Worm (Caenorhabditis elegans) whole organism, L1 larva: ENCODE results near the gene ZK1010.4.

Experiments used
- C04F5.9 ChIP-seq: sonication (generic microtip); optimal IDR thresholded peaks from 2 replicates; lab custom pipeline; 2016; ENCODE audit warnings: missing genetic modification characterization, missing compliant biosample characterization
- C16A3.4 ChIP-seq: fragments of 150-350 bp; optimal IDR thresholded peaks from 2 replicates; lab custom pipeline; 2014; ENCODE audit warnings: missing biosample characterization, missing genetic modification characterization
- C34B4.2 ChIP-seq: sonication (generic microtip); optimal IDR thresholded peaks from 2 replicates; lab custom pipeline; 2017; ENCODE audit warnings: mild to moderate bottlenecking, missing genetic modification characterization, missing compliant biosample characterization
- F16B12.6 ChIP-seq: fragments of 150-350 bp; optimal IDR thresholded peaks from 2 replicates; lab custom pipeline; 2014; ENCODE audit warnings: missing biosample characterization, missing genetic modification characterization
- aha-1 ChIP-seq: fragments of 150-350 bp; optimal IDR thresholded peaks from 2 replicates; lab custom pipeline; 2014; ENCODE audit warnings: missing biosample characterization, missing genetic modification characterization
- ceh-63 ChIP-seq: fragments of 200-800 bp; sonication (Bioruptor generic); optimal IDR thresholded peaks from 2 replicates; lab custom pipeline; 2018; ENCODE audit warnings: mild to moderate bottlenecking, missing genetic modification characterization, missing compliant biosample characterization
- ceh-82 ChIP-seq, 3 experiments: fragments of 150-350 bp in 1 of 3; sonication (generic microtip) in 2 of 3; optimal IDR thresholded peaks; 2 replicates each; lab custom pipeline; 2014 to 2017; ENCODE audit warnings: missing biosample characterization in 3 of 3, missing genetic modification characterization in 3 of 3
- ces-1 ChIP-seq: fragments of 150-350 bp; optimal IDR thresholded peaks from 2 replicates; lab custom pipeline; 2014; ENCODE audit warnings: missing biosample characterization, missing genetic modification reagents, missing genetic modification characterization
- efl-1 ChIP-seq, 4 experiments: fragments of 150-350 bp; optimal IDR thresholded peaks in 3 of 4; peaks in 1 of 4; 1 replicate in 1 of 4; 2 replicates in 3 of 4; lab custom pipeline; 2014; ENCODE audit warnings: missing biosample characterization in 2 of 4, missing genetic modification characterization in 2 of 4, missing genetic modification reagents in 2 of 4
- efl-3 ChIP-seq: fragments of 200-800 bp; sonication (Bioruptor generic); optimal IDR thresholded peaks from 2 replicates; lab custom pipeline; 2018; ENCODE audit warnings: mild to moderate bottlenecking, missing genetic modification characterization, missing compliant biosample characterization
- elt-2 ChIP-seq: sonication (generic microtip); optimal IDR thresholded peaks from 2 replicates; lab custom pipeline; 2016; ENCODE audit warnings: missing genetic modification characterization, mild to moderate bottlenecking, inconsistent platforms, missing compliant biosample characterization, missing genetic modification reagents
- elt-3 ChIP-seq, 6 experiments: fragments of 150-350 bp in 1 of 6; sonication (generic microtip); optimal IDR thresholded peaks; 2 replicates each; lab custom pipeline; 2017 to 2018; ENCODE audit warnings: missing biosample characterization in 6 of 6, missing genetic modification characterization in 6 of 6, inconsistent platforms in 1 of 6
- ets-5 ChIP-seq: fragments of 200-800 bp; sonication (Bioruptor generic); IDR thresholded peaks from 2 replicates; pipeline ENCODE4 v1.3.6; 2022; ENCODE audit warnings: missing genetic modification characterization, missing compliant biosample characterization
- fos-1 ChIP-seq: fragments of 150-350 bp; optimal IDR thresholded peaks from 2 replicates; lab custom pipeline; 2014; ENCODE audit warnings: missing biosample characterization, missing genetic modification characterization
- hpl-2 ChIP-seq: fragments of 150-350 bp; optimal IDR thresholded peaks from 2 replicates; lab custom pipeline; 2014; ENCODE audit warnings: missing biosample characterization, missing genetic modification reagents, missing genetic modification characterization
- irx-1 ChIP-seq: sonication (generic microtip); optimal IDR thresholded peaks from 2 replicates; lab custom pipeline; 2016; ENCODE audit warnings: missing genetic modification characterization, missing compliant biosample characterization
- isw-1 ChIP-seq: fragments of 200-800 bp; sonication (Bioruptor generic); IDR thresholded peaks from 2 replicates; pipeline ENCODE4 v1.3.6; 2022; ENCODE audit warnings: missing genetic modification characterization, missing compliant biosample characterization
- jun-1 ChIP-seq: fragments of 150-350 bp; optimal IDR thresholded peaks from 2 replicates; lab custom pipeline; 2014; ENCODE audit warnings: missing biosample characterization, missing genetic modification reagents, missing genetic modification characterization
- lin-14 ChIP-seq: fragments of 200-800 bp; sonication (Bioruptor generic); optimal IDR thresholded peaks from 2 replicates; lab custom pipeline; 2018; ENCODE audit warnings: mild to moderate bottlenecking, missing genetic modification characterization, moderate library complexity, missing compliant biosample characterization
- lin-15B ChIP-seq: fragments of 150-350 bp; sonication (generic microtip); optimal IDR thresholded peaks from 3 replicates; lab custom pipeline; 2014; ENCODE audit warnings: missing biosample characterization, missing genetic modification characterization
- lin-35 ChIP-seq, 2 experiments: fragments of 150-350 bp; optimal IDR thresholded peaks; 2 replicates each; lab custom pipeline; 2014; ENCODE audit warnings: missing biosample characterization in 2 of 2, missing genetic modification characterization in 2 of 2, missing genetic modification reagents in 2 of 2
- lsy-2 ChIP-seq, 2 experiments: fragments of 150-350 bp; optimal IDR thresholded peaks; 2 replicates each; lab custom pipeline; 2014; ENCODE audit warnings: missing biosample characterization in 2 of 2, missing genetic modification characterization in 2 of 2
- mdl-1 ChIP-seq, 2 experiments: fragments of 150-350 bp; optimal IDR thresholded peaks; 2 replicates each; lab custom pipeline; 2014 to 2017; ENCODE audit warnings: missing biosample characterization in 2 of 2, missing genetic modification characterization in 2 of 2, inconsistent platforms in 1 of 2
- mef-2 ChIP-seq: fragments of 150-350 bp; optimal IDR thresholded peaks from 2 replicates; lab custom pipeline; 2014; ENCODE audit warnings: missing biosample characterization, missing genetic modification characterization
- nhr-19 ChIP-seq: fragments of 200-800 bp; sonication (Bioruptor generic); conservative IDR thresholded peaks from 2 replicates; pipeline ENCODE4 v1.3.6; 2022; ENCODE audit warnings: missing genetic modification characterization, missing compliant biosample characterization
- nhr-237 ChIP-seq: fragments of 150-350 bp; optimal IDR thresholded peaks from 2 replicates; lab custom pipeline; 2014; ENCODE audit warnings: missing biosample characterization, missing genetic modification characterization
- nhr-47 ChIP-seq: sonication (generic microtip); optimal IDR thresholded peaks from 2 replicates; lab custom pipeline; 2016; ENCODE audit warnings: mild to moderate bottlenecking, missing genetic modification characterization, moderate library complexity, missing compliant biosample characterization
- nhr-71 ChIP-seq: sonication (generic microtip); optimal IDR thresholded peaks from 2 replicates; lab custom pipeline; 2016; ENCODE audit warnings: mild to moderate bottlenecking, missing genetic modification characterization, moderate library complexity, missing compliant biosample characterization
- nhr-84 ChIP-seq: sonication (generic microtip); optimal IDR thresholded peaks from 2 replicates; lab custom pipeline; 2017; ENCODE audit warnings: missing biosample characterization, missing genetic modification characterization
- nhr-85 ChIP-seq: sonication (generic microtip); peaks from one replicate; lab custom pipeline; 2016; ENCODE audit warnings: missing genetic modification characterization, inconsistent platforms, missing compliant biosample characterization
- pqm-1 ChIP-seq: sonication (generic microtip); optimal IDR thresholded peaks from 3 replicates; lab custom pipeline; 2017; ENCODE audit warnings: missing biosample characterization, missing genetic modification characterization
- rnt-1 ChIP-seq: sonication (generic microtip); optimal IDR thresholded peaks from 2 replicates; lab custom pipeline; 2016; ENCODE audit warnings: mild to moderate bottlenecking, missing genetic modification characterization, moderate library complexity, missing compliant biosample characterization
- snpc-4 ChIP-seq: fragments of 150-350 bp; optimal IDR thresholded peaks from 2 replicates; lab custom pipeline; 2014; ENCODE audit warnings: missing biosample characterization, missing genetic modification characterization
- snu-23 ChIP-seq: sonication (generic microtip); optimal IDR thresholded peaks from 2 replicates; lab custom pipeline; 2016; ENCODE audit warnings: missing genetic modification characterization, missing compliant biosample characterization
- sptf-1 ChIP-seq: fragments of 150-350 bp; optimal IDR thresholded peaks from 2 replicates; lab custom pipeline; 2014; ENCODE audit warnings: missing biosample characterization, missing genetic modification characterization
- sup-37 ChIP-seq: fragments of 200-800 bp; sonication (Bioruptor generic); optimal IDR thresholded peaks from 2 replicates; lab custom pipeline; 2018; ENCODE audit warnings: mild to moderate bottlenecking, missing genetic modification characterization, missing compliant biosample characterization
- swsn-7 ChIP-seq: sonication (generic microtip); optimal IDR thresholded peaks from 2 replicates; lab custom pipeline; 2016; ENCODE audit warnings: missing genetic modification characterization, missing compliant biosample characterization
- tbx-2 ChIP-seq: sonication (generic microtip); optimal IDR thresholded peaks from 2 replicates; lab custom pipeline; 2016; ENCODE audit warnings: missing genetic modification characterization, missing compliant biosample characterization
- unc-130 ChIP-seq: fragments of 150-350 bp; optimal IDR thresholded peaks from 2 replicates; lab custom pipeline; 2017; ENCODE audit warnings: missing biosample characterization, missing genetic modification characterization, inconsistent platforms
- unc-30 ChIP-seq: sonication (generic microtip); optimal IDR thresholded peaks from 2 replicates; lab custom pipeline; 2017; ENCODE audit warnings: missing biosample characterization, missing genetic modification characterization
- unc-62 ChIP-seq: fragments of 150-350 bp; optimal IDR thresholded peaks from 2 replicates; lab custom pipeline; 2014; ENCODE audit warnings: missing biosample characterization, missing genetic modification reagents, missing genetic modification characterization
- unc-86 ChIP-seq: sonication (generic microtip); optimal IDR thresholded peaks from 2 replicates; lab custom pipeline; 2016; ENCODE audit warnings: missing genetic modification characterization, missing compliant biosample characterization
- unc-98 ChIP-seq: fragments of 200-800 bp; sonication (Bioruptor generic); IDR thresholded peaks from 2 replicates; pipeline ENCODE4 v1.3.6; 2022; ENCODE audit warnings: missing genetic modification characterization, missing compliant biosample characterization
- vab-15 ChIP-seq: sonication (generic microtip); optimal IDR thresholded peaks from 2 replicates; lab custom pipeline; 2017; ENCODE audit warnings: missing genotype, mild to moderate bottlenecking, missing genetic modification characterization, missing compliant biosample characterization
- zag-1 ChIP-seq: fragments of 150-350 bp; optimal IDR thresholded peaks from 2 replicates; lab custom pipeline; 2014; ENCODE audit warnings: missing biosample characterization, missing genetic modification characterization
- ztf-11 ChIP-seq, 2 experiments: sonication (generic microtip); optimal IDR thresholded peaks; 2 replicates each; lab custom pipeline; 2016 to 2017; ENCODE audit warnings: missing genetic modification characterization in 2 of 2, missing biosample characterization in 1 of 2, missing compliant biosample characterization in 1 of 2
- ztf-4 ChIP-seq: fragments of 150-350 bp; optimal IDR thresholded peaks from 2 replicates; lab custom pipeline; 2014; ENCODE audit warnings: missing biosample characterization, missing genetic modification characterization

ZK1010.4 gene

DNA sequence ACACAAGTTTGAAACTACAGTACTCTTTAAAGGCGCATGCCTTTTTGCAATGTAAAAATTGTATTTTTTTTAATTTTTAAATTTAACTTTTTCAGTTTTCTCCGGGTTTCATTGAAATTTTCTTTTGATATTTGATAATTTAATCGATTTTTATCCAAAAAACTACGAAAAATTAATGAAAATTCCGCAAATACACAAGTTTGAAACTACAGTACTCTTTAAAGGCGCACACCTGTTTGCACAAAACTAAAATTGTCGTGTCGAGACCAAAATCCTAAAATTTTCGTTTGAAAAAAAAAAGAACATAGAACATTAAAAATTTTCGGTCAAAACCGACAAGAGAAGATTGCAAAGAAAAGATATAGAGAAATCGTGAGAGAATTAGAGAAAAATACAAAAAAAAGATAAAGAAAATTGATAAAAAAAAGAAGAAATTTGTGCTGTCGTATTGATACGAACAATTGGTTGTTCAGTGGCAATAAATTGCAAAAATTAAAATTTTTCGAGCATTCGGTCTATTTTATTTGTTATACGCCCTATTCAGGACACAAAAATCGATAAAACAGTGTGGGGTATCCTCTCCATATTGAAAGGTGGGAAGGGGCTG lies 13.3 kb upstream of the ZK1010.4 start:
- peak in 1 of 2 experiments; percentile 46 for TF ChIP-seq lsy-2 (tag; optimal IDR thresholded peaks at IDR 0.05; lab: Kevin White, UChicago)
- no peak for TF ChIP-seq C04F5.9 (tag; lab: Kevin White, UChicago)
- TF ChIP-seq unc-86 (tag; lab: Kevin White, UChicago): no peak
- peak; percentile 52 for TF ChIP-seq elt-2
- no peak for TF ChIP-seq efl-1 (optimal IDR thresholded peaks at IDR 0.05; lab: Kevin White, UChicago)
- TF ChIP-seq efl-1 (GFP tag; optimal IDR thresholded peaks at IDR 0.05 in 1 of 2; lab: Kevin White, UChicago): peak in 1 of 2 experiments; percentile 51
- TF ChIP-seq snu-23 (GFP tag; lab: Kevin White, UChicago): peak; percentile 1

DNA sequence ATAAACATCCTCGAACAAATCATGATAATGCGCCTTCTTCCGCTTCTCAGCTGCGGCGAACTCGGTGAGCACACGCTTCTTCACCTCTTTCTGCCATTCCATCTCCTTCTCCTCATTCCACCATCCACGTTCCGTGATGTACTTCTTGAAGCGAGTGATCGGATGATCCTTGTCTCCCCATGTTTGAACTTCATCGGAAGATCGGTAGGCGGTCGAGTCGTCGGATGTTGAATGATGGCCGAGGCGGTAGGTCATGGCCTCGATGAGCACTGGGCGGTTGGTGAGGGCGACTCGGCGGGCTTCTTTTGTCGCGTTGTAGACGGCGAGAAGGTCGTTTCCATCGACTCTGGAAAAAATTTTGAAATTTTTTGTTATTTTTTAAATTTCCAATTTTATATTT lies 12.5 kb upstream of the ZK1010.4 start:
- TF ChIP-seq nhr-84 (no peak), isw-1 (GFP tag; lab: Robert Waterston, UW) (no peak), C16A3.4 (tag; lab: Kevin White, UChicago) (no peak), elt-3 (tag; optimal IDR thresholded peaks at IDR 0.05; lab: Kevin White, UChicago) (no peak), lsy-2 (tag; optimal IDR thresholded peaks at IDR 0.05; lab: Kevin White, UChicago) (no peak), fos-1 (no peak), ets-5 (GFP tag; lab: Robert Waterston, UW) (no peak), lin-35 (GFP tag; optimal IDR thresholded peaks at IDR 0.05; lab: Kevin White, UChicago) (no peak), hpl-2 (no peak), zag-1 (tag; lab: Kevin White, UChicago) (no peak)

- TF ChIP-seq snpc-4 (tag; lab: Kevin White, UChicago) (no peak), sup-37 (no peak), aha-1 (tag; lab: Kevin White, UChicago) (no peak), ztf-4 (tag; lab: Kevin White, UChicago) (no peak), lin-15B (tag; lab: Kevin White, UChicago) (no peak), mef-2 (tag; lab: Kevin White, UChicago) (no peak), nhr-71 (tag; lab: Kevin White, UChicago) (peak; percentile 49), ceh-82 (tag; optimal IDR thresholded peaks at IDR 0.05; lab: Kevin White, UChicago) (no peak), ztf-11 (tag; optimal IDR thresholded peaks at IDR 0.05; lab: Kevin White, UChicago) (no peak), lin-14 (GFP tag; lab: Kevin White, UChicago) (no peak), nhr-19 (GFP tag; lab: Robert Waterston, UW) (peak; percentile 9; the same call in 1 of the 2 replicates), rnt-1 (tag; lab: Kevin White, UChicago) (peak; percentile 56), vab-15 (no peak), tbx-2 (tag; lab: Kevin White, UChicago) (no peak), unc-62 (no peak), nhr-85 (tag; lab: Kevin White, UChicago) (peak; percentile 69), lin-35 (GFP tag; optimal IDR thresholded peaks at IDR 0.05; lab: Kevin White, UChicago) (peak; percentile 14 to 64), C34B4.2 (tag; lab: Kevin White, UChicago) (no peak), snu-23 (GFP tag; lab: Kevin White, UChicago) (peak; percentile 48), unc-30 (tag; lab: Kevin White, UChicago) (no peak), lsy-2 (tag; optimal IDR thresholded peaks at IDR 0.05; lab: Kevin White, UChicago) (peak; percentile 61 to 86), swsn-7 (tag; lab: Kevin White, UChicago) (peak; percentile 9), efl-3 (GFP tag; lab: Kevin White, UChicago) (no peak), hpl-2 (no peak), irx-1 (tag; lab: Kevin White, UChicago) (peak; percentile 20), nhr-237 (tag; lab: Kevin White, UChicago) (no peak), C04F5.9 (tag; lab: Kevin White, UChicago) (no peak), ces-1 (GFP tag; lab: Kevin White, UChicago) (no peak), zag-1 (tag; lab: Kevin White, UChicago) (no peak), nhr-47 (tag; lab: Kevin White, UChicago) (peak; percentile 39), unc-98 (GFP tag; lab: Robert Waterston, UW) (no peak), jun-1 (tag; lab: Kevin White, UChicago) (no peak), unc-86 (tag; lab: Kevin White, UChicago) (no peak), unc-130 (tag; lab: Kevin White, UChicago) (peak; percentile 15), ceh-63 (GFP tag; lab: Kevin White, UChicago) (no peak), pqm-1 (tag; lab: Kevin White, UChicago) (no peak), elt-2 (no peak), mdl-1 (tag; optimal IDR thresholded peaks at IDR 0.05; lab: Kevin White, UChicago) (no peak), F16B12.6 (tag; lab: Kevin White, UChicago) (peak; percentile 87), sptf-1 (tag; lab: Kevin White, UChicago) (no peak)
Measured at ce11 chrIII:12971828-12972379, 9.0 kb upstream of the ZK1010.4 start.
